Worm (Caenorhabditis elegans) whole organism, L3 larva: Measurements from ENCODE around the gene cnc-11.
A peak's percentile ranks its signal among the peaks of the same experiment; 100 is the strongest.

Source experiments
- ZK546.5 ChIP-seq: sonication (generic microtip); optimal IDR thresholded peaks from 2 replicates; lab custom pipeline; 2017; ENCODE audit warnings: missing biosample characterization, missing genetic modification characterization
- ceh-82 ChIP-seq: fragments of 150-350 bp; optimal IDR thresholded peaks from 2 replicates; lab custom pipeline; 2014; ENCODE audit warnings: missing biosample characterization, missing genetic modification characterization
- egl-5 ChIP-seq: fragments of 150-350 bp; optimal IDR thresholded peaks from 2 replicates; lab custom pipeline; 2017; ENCODE audit warnings: missing biosample characterization, missing genetic modification reagents, missing genetic modification characterization, inconsistent platforms
- fkh-10 ChIP-seq: sonication (generic microtip); optimal IDR thresholded peaks from 2 replicates; lab custom pipeline; 2017; ENCODE audit warnings: missing biosample characterization, missing genetic modification reagents, missing genetic modification characterization
- lin-39 ChIP-seq: fragments of 150-350 bp; optimal IDR thresholded peaks from 2 replicates; lab custom pipeline; 2018; ENCODE audit warnings: missing biosample characterization, missing genetic modification reagents, missing genetic modification characterization
- nfya-1 ChIP-seq: sonication (generic microtip); optimal IDR thresholded peaks from 2 replicates; lab custom pipeline; 2017; ENCODE audit warnings: missing genetic modification characterization, mild to moderate bottlenecking, missing compliant biosample characterization, antibody characterized with exemption, moderate library complexity; ENCODE audit not compliant: insufficient read depth
- nhr-11 ChIP-seq: fragments of 150-350 bp; optimal IDR thresholded peaks from 2 replicates; lab custom pipeline; 2014; ENCODE audit warnings: missing biosample characterization, missing genetic modification characterization
- nhr-237 ChIP-seq: fragments of 150-350 bp; optimal IDR thresholded peaks from 2 replicates; lab custom pipeline; 2014; ENCODE audit warnings: missing biosample characterization, missing genetic modification characterization
- nhr-25 ChIP-seq: sonication (generic microtip); optimal IDR thresholded peaks from 2 replicates; lab custom pipeline; 2017; ENCODE audit warnings: missing biosample characterization, missing genetic modification characterization
- nhr-28 ChIP-seq: fragments of 150-350 bp; optimal IDR thresholded peaks from 2 replicates; lab custom pipeline; 2014; ENCODE audit warnings: missing biosample characterization, missing genetic modification characterization
- nhr-43 ChIP-seq: sonication (generic microtip); optimal IDR thresholded peaks from 2 replicates; lab custom pipeline; 2016; ENCODE audit warnings: mild to moderate bottlenecking, missing genetic modification characterization, missing compliant biosample characterization; ENCODE audit not compliant: poor library complexity, severe bottlenecking
- unc-62 ChIP-seq: fragments of 150-350 bp; sonication (generic microtip); optimal IDR thresholded peaks from 4 replicates; lab custom pipeline; 2014; ENCODE audit warnings: missing biosample characterization, missing genetic modification reagents, missing genetic modification characterization

ce11 chrV:1476284-1476792 lies 34.2 kb downstream of the cnc-11 start:
- TF ChIP-seq unc-62 = no peak
- TF ChIP-seq ceh-82 (tag; lab: Kevin White, UChicago) = no peak
- no peak for TF ChIP-seq nhr-28 (tag; lab: Kevin White, UChicago)
- no peak for TF ChIP-seq lin-39 (tag; lab: Kevin White, UChicago)
- TF ChIP-seq nhr-11 (tag; lab: Kevin White, UChicago) = no peak
- TF ChIP-seq fkh-10 (GFP tag; lab: Kevin White, UChicago) = no peak
- no peak for TF ChIP-seq egl-5 (tag; lab: Kevin White, UChicago)
- TF ChIP-seq nhr-25 (tag; lab: Kevin White, UChicago) = no peak
- peak; percentile 22 for TF ChIP-seq nhr-43 (tag; lab: Kevin White, UChicago)
- no peak for TF ChIP-seq nfya-1 (tag; lab: Kevin White, UChicago)
- TF ChIP-seq ZK546.5 (tag; lab: Kevin White, UChicago) = no peak
- no peak for TF ChIP-seq nhr-237
